Worm (Caenorhabditis elegans): ENCODE results near the gene gly-8.

gly-8 gene

DNA sequence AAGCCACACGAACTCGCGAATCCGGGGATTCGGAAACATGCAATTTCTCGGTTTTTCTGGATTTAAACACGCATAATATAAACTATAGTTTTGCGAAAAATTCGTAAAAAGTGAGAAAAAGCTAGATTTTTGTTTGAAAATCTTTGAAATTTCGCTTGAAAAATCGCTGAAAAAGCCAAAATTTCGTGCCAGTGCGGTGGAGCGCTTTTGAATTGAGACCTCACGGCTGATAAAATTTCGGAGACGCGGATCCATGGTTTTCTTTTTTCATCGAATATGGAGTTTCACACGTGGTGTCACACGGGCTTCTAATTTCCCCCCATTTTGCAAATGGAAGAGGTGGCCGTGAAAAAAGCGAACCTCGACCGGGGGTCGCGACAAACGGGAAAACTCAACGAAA, 34.8 kb upstream of the gly-8 start:
- TF ChIP-seq unc-62 (GFP tag; optimal IDR thresholded peaks at IDR 0.05) (no peak), ceh-39 (tag; optimal IDR thresholded peaks at IDR 0.05) (no peak), elt-1 (tag; optimal IDR thresholded peaks at IDR 0.05; ENCODE audit: borderline replicate concordance, insufficient read depth) (no peak), nhr-76 (tag; optimal IDR thresholded peaks at IDR 0.05) (no peak), ztf-11 (tag; optimal IDR thresholded peaks at IDR 0.05) (no peak), blmp-1 (tag; optimal IDR thresholded peaks at IDR 0.05) (no peak), elt-3 (tag; optimal IDR thresholded peaks at IDR 0.05) (no peak), snpc-4 (tag; optimal IDR thresholded peaks at IDR 0.05) (no peak), lin-13 (tag; optimal IDR thresholded peaks at IDR 0.05) (no peak), pha-4 (tag; optimal IDR thresholded peaks at IDR 0.05) (no peak), lsy-2 (tag; optimal IDR thresholded peaks at IDR 0.05) (no peak), bed-3 (GFP tag; optimal IDR thresholded peaks at IDR 0.05) (no peak)

DNA sequence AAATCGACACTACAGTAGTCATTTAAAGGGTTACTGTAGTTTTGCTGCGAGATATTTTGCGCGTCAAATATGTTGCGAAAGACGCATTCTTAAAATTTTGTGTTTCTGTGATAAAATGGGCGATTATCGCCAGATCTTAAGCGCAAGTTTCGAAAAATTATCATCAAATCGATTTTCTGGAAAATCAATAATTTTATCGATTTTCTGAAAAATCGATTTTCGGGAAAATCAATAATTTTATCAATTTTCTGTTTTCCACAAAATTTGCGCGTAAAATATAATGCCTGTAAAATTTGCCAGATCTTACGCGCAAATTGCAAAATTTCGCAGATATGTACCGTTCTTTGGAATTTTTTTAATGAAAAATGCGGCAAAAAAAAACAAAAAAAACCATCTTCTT, 32.9 kb upstream of the gly-8 start:
- TF ChIP-seq unc-39 (tag; optimal IDR thresholded peaks at IDR 0.05) (no peak), hlh-1 (tag; optimal IDR thresholded peaks at IDR 0.05) (no peak), nhr-237 (tag; optimal IDR thresholded peaks at IDR 0.05) (no peak), ceh-43 (GFP tag; optimal IDR thresholded peaks at IDR 0.05) (no peak), ces-1 (GFP tag; optimal IDR thresholded peaks at IDR 0.05) (no peak), nhr-12 (tag; optimal IDR thresholded peaks at IDR 0.05) (no peak), ceh-83 (GFP tag; optimal IDR thresholded peaks at IDR 0.05) (no peak), M03D4.4 (tag; optimal IDR thresholded peaks at IDR 0.05) (no peak), ham-2 (GFP tag; optimal IDR thresholded peaks at IDR 0.05) (no peak), lin-32 (GFP tag; optimal IDR thresholded peaks at IDR 0.05) (no peak)

- TF ChIP-seq mls-2 (tag; optimal IDR thresholded peaks at IDR 0.05), result no peak
- no peak for TF ChIP-seq lin-32 (GFP tag; optimal IDR thresholded peaks at IDR 0.05)
- TF ChIP-seq unc-120 (tag; optimal IDR thresholded peaks at IDR 0.05; ENCODE audit: poor library complexity, severe bottlenecking), result no peak
- TF ChIP-seq nhr-76 (tag; optimal IDR thresholded peaks at IDR 0.05), result no peak
- TF ChIP-seq mab-5 (tag; optimal IDR thresholded peaks at IDR 0.05), result no peak
- no peak for TF ChIP-seq flh-1 (GFP tag; optimal IDR thresholded peaks at IDR 0.05)
- no peak for TF ChIP-seq unc-62 (GFP tag; optimal IDR thresholded peaks at IDR 0.05)
- TF ChIP-seq tbx-8 (GFP tag; optimal IDR thresholded peaks at IDR 0.05), result no peak
These were observed 17.2 kb upstream of the gly-8 start, which contains the start of gene Y66D12A.1 for ce11 chrIII:11607870-11608269. Gene Y66D12A.1 (plus strand): TSS chrIII:11608170.

ce11 chrIII:11609568-11609967, 15.5 kb upstream of the gly-8 start, which contains the start of gene Y66D12A.30:
Gene Y66D12A.30 (plus strand): TSS chrIII:11609868.
- no peak for TF ChIP-seq mab-5 (tag; optimal IDR thresholded peaks at IDR 0.05)
- no peak for TF ChIP-seq ztf-11 (tag; optimal IDR thresholded peaks at IDR 0.05)
- no peak for TF ChIP-seq cnd-1 (tag; optimal IDR thresholded peaks at IDR 0.05)
- TF ChIP-seq sem-2 (GFP tag; optimal IDR thresholded peaks at IDR 0.05), result no peak
- no peak for TF ChIP-seq nhr-237 (tag; optimal IDR thresholded peaks at IDR 0.05)
- TF ChIP-seq nhr-28 (tag; optimal IDR thresholded peaks at IDR 0.05), result no peak
- TF ChIP-seq sptf-1 (tag; optimal IDR thresholded peaks at IDR 0.05), result no peak
- TF ChIP-seq ham-2 (GFP tag; optimal IDR thresholded peaks at IDR 0.05), result no peak
- no peak for TF ChIP-seq unc-39 (tag; optimal IDR thresholded peaks at IDR 0.05)
- no peak for TF ChIP-seq tbx-8 (GFP tag; optimal IDR thresholded peaks at IDR 0.05)
- no peak for TF ChIP-seq M03D4.4 (tag; optimal IDR thresholded peaks at IDR 0.05)
- no peak for TF ChIP-seq lsy-2 (tag; optimal IDR thresholded peaks at IDR 0.05)
- TF ChIP-seq unc-62 (GFP tag; optimal IDR thresholded peaks at IDR 0.05), result no peak
- TF ChIP-seq lin-13 (tag; optimal IDR thresholded peaks at IDR 0.05), result no peak
- no peak for TF ChIP-seq nhr-76 (tag; optimal IDR thresholded peaks at IDR 0.05)
- no peak for TF ChIP-seq ceh-83 (GFP tag; optimal IDR thresholded peaks at IDR 0.05)
- TF ChIP-seq ces-1 (GFP tag; optimal IDR thresholded peaks at IDR 0.05), result no peak
- no peak for TF ChIP-seq elt-1 (tag; optimal IDR thresholded peaks at IDR 0.05; ENCODE audit: borderline replicate concordance, insufficient read depth)

- TF ChIP-seq M03D4.4 (tag; optimal IDR thresholded peaks at IDR 0.05) (no peak), hlh-1 (tag; optimal IDR thresholded peaks at IDR 0.05) (no peak), ces-1 (GFP tag; optimal IDR thresholded peaks at IDR 0.05) (no peak), ceh-39 (tag; optimal IDR thresholded peaks at IDR 0.05) (no peak), ceh-43 (GFP tag; optimal IDR thresholded peaks at IDR 0.05) (no peak), bed-3 (GFP tag; optimal IDR thresholded peaks at IDR 0.05) (no peak), ztf-11 (tag; optimal IDR thresholded peaks at IDR 0.05) (no peak), unc-120 (tag; optimal IDR thresholded peaks at IDR 0.05; ENCODE audit: poor library complexity, severe bottlenecking) (no peak), nhr-237 (tag; optimal IDR thresholded peaks at IDR 0.05) (no peak), drap-1 (GFP tag; optimal IDR thresholded peaks at IDR 0.05) (no peak), mab-5 (tag; optimal IDR thresholded peaks at IDR 0.05) (no peak), unc-62 (GFP tag; optimal IDR thresholded peaks at IDR 0.05) (no peak), sptf-1 (tag; optimal IDR thresholded peaks at IDR 0.05) (no peak), flh-1 (GFP tag; optimal IDR thresholded peaks at IDR 0.05) (no peak), cnd-1 (tag; optimal IDR thresholded peaks at IDR 0.05) (no peak), mls-2 (tag; optimal IDR thresholded peaks at IDR 0.05) (no peak), elt-1 (tag; optimal IDR thresholded peaks at IDR 0.05; ENCODE audit: borderline replicate concordance, insufficient read depth) (no peak), elt-3 (tag; optimal IDR thresholded peaks at IDR 0.05) (no peak), tbx-8 (GFP tag; optimal IDR thresholded peaks at IDR 0.05) (no peak)
These were observed 13.3 kb upstream of the gly-8 start for ce11 chrIII:11611618-11612247.
